Fruit fly (Drosophila melanogaster): ENCODE data around the gene Polr1B.
A peak's percentile ranks its signal among the peaks of the same experiment; 100 is the strongest.
"Not testable (repeated sequence)": the region's sequence is repeated elsewhere in the genome, so short reads cannot be mapped to it uniquely, and the experiment has no call there.

The Polr1B gene

DNA sequence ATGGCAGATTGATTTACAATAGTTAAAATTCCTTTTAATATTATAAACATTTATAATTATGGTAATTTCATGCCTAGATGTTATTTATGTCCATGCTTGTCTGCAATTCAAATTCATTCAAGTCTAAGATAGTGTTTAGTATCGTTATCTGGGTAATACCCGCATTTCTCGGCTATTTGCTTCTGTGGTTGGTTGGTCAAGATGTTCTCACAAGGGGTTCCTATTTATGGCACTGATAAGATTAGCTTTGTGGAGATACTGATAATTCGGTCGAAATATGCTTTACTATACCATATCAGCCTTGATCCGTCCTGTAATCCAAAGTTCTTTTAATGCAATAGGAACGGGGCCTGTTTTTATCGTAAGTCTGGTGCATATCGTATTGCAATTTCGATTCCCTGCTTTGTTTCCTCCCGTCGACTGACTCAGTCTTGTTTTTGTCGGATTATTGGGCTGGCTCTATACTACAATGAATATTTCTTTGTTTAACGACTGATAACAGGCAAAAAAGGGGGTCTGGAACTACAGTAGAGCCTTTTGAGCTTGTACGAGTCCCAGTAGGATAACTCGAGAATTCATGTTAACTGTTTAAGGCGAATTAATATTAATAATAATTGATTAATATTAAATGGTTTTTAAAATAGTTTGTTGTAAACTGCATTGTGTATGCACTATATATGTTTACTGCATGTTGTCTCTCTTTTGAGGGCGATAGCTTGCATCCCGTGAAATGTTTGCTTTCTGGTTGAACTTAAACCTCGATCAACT, 47.8 kb downstream of the Polr1B start:
- TF ChIP-seq pad (GFP tag; optimal IDR thresholded peaks at IDR 0.05) (no peak), CG14711 (tag; optimal IDR thresholded peaks at IDR 0.05) (peak; percentile 16), Mnt (GFP tag; optimal IDR thresholded peaks at IDR 0.05) (peak; percentile 3), bab1 (GFP tag; optimal IDR thresholded peaks at IDR 0.05) (no peak), toe (GFP tag; optimal IDR thresholded peaks at IDR 0.05) (no peak), CG5204 (GFP tag; optimal IDR thresholded peaks at IDR 0.05) (no peak), Crg-1 (GFP tag; optimal IDR thresholded peaks at IDR 0.05) (no peak), ovo (GFP tag; optimal IDR thresholded peaks at IDR 0.05) (no peak), CG1620 (GFP tag; optimal IDR thresholded peaks at IDR 0.05) (no peak), kay (GFP tag; ENCODE audit: borderline replicate concordance) (no peak), cnc (optimal IDR thresholded peaks at IDR 0.05) (no peak), CG7045 (GFP tag; optimal IDR thresholded peaks at IDR 0.05) (no peak), tj (GFP tag; optimal IDR thresholded peaks at IDR 0.05) (no peak)

DNA sequence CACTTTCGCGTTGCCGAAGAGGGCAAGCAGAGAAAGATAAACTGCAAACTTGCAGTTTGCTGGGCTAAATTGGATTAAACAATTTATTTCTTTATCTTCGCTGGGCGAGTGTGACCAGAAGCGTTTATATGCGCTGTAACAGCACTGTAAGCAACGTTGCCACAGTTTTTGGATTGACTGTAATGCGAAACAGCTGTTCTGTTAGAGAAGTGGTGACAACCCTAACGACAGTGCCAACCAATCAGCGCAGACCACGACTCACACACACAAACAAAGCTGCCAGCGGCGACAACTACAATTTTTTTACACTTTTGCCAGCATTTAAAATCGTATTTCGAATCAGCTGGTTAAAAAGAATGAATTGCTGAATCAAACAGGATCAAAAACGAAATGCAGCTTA, 48.8 kb downstream of the Polr1B start, which contains the start of the genes crq and shv:
Gene crq (minus strand): TSS at position 153 of the 400 bp plus-strand sequence.
Gene shv (plus strand): TSS at position 237 of the 400 bp plus-strand sequence.
- TF ChIP-seq pad (GFP tag; optimal IDR thresholded peaks at IDR 0.05) (peak; percentile 38), CG33017 (tag; optimal IDR thresholded peaks at IDR 0.05) (no peak), Clk (GFP tag; optimal IDR thresholded peaks at IDR 0.05) (no peak), cic (GFP tag; optimal IDR thresholded peaks at IDR 0.05) (peak; percentile 42), Mnt (GFP tag; optimal IDR thresholded peaks at IDR 0.05) (no peak), CG12768 (GFP tag; optimal IDR thresholded peaks at IDR 0.05) (no peak), CG11617 (GFP tag; optimal IDR thresholded peaks at IDR 0.05) (no peak), tj (GFP tag; optimal IDR thresholded peaks at IDR 0.05) (peak; percentile 74), Hr96 (GFP tag; optimal IDR thresholded peaks at IDR 0.05) (no peak), cnc (optimal IDR thresholded peaks at IDR 0.05) (no peak), CG7101 (tag; optimal IDR thresholded peaks at IDR 0.05) (no peak), CG1620 (GFP tag; optimal IDR thresholded peaks at IDR 0.05) (no peak), kay (GFP tag; ENCODE audit: borderline replicate concordance) (no peak), CG7045 (GFP tag; optimal IDR thresholded peaks at IDR 0.05) (no peak), bab1 (GFP tag; optimal IDR thresholded peaks at IDR 0.05) (peak; percentile 63), ovo (GFP tag; optimal IDR thresholded peaks at IDR 0.05) (no peak), Crg-1 (GFP tag; optimal IDR thresholded peaks at IDR 0.05) (no peak), CG14711 (tag; optimal IDR thresholded peaks at IDR 0.05) (peak; percentile 99), CG5204 (GFP tag; optimal IDR thresholded peaks at IDR 0.05) (no peak), toe (GFP tag; optimal IDR thresholded peaks at IDR 0.05) (no peak)

DNA sequence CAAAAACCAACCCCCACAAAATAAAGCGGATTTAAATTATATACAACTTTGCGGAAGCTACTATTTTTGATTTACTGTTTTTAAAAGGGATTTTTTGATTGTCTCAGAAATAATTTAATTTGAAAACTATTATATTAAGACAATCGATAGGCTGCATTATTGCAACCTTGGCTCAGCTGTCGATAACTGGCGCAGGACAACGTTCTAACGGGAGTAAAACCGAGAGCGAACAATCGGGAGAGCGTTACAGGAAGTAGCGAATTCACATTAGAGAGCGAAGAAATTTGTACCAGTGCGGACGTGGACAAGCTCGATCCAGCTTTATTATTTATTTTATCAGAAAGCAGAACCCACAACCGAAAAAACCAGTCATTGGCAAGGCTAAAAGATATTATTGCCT, 51.2 kb downstream of the Polr1B start, which contains the start of gene CG4133:
Gene CG4133 (plus strand): TSS at position 258 of the 400 bp plus-strand sequence.
- TF ChIP-seq CG5204 (GFP tag; optimal IDR thresholded peaks at IDR 0.05); Hr96 (GFP tag; optimal IDR thresholded peaks at IDR 0.05); CG33017 (tag; optimal IDR thresholded peaks at IDR 0.05): not testable (repeated sequence)

DNA sequence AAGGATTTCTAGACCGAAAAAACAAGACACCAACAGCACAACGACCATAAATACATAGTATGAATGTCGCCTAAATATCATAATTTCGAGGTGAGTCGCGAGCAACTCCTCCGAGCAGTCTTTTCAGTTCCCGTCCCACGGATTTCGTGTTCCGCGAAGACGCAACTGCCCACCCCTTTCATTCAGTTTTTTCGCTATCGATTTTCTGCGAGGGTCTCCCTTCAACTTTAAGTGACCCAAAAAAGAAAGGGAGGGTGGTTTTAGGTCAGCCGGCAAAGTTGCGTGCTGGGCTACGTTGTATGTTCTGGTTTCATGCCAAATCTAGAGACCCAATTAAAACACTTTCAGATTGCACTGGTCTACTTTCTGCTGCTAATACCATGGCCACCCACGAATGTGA, 51.7 kb downstream of the Polr1B start:
- TF ChIP-seq cic (GFP tag; optimal IDR thresholded peaks at IDR 0.05) (no peak), CG1620 (GFP tag; optimal IDR thresholded peaks at IDR 0.05) (no peak), cnc (optimal IDR thresholded peaks at IDR 0.05) (no peak), CG14711 (tag; optimal IDR thresholded peaks at IDR 0.05) (no peak), CG11617 (GFP tag; optimal IDR thresholded peaks at IDR 0.05) (no peak), CG5204 (GFP tag; optimal IDR thresholded peaks at IDR 0.05) (no peak), CG7045 (GFP tag; optimal IDR thresholded peaks at IDR 0.05) (no peak), Clk (GFP tag; optimal IDR thresholded peaks at IDR 0.05) (no peak), pad (GFP tag; optimal IDR thresholded peaks at IDR 0.05) (no peak), toe (GFP tag; optimal IDR thresholded peaks at IDR 0.05) (no peak), bab1 (GFP tag; optimal IDR thresholded peaks at IDR 0.05) (no peak), CG33017 (tag; optimal IDR thresholded peaks at IDR 0.05) (no peak), ovo (GFP tag; optimal IDR thresholded peaks at IDR 0.05) (no peak), CG12768 (GFP tag; optimal IDR thresholded peaks at IDR 0.05) (no peak), CG7101 (tag; optimal IDR thresholded peaks at IDR 0.05) (no peak)

Data from whole organism, adult.